Fruit fly (Drosophila melanogaster): ENCODE results near the gene Pde9.

dm6 chrX:12801357-12801756 lies 95.8 kb downstream of the Pde9 start, which contains the start of gene Nep6:
- TF ChIP-seq CG8478 (optimal IDR thresholded peaks at IDR 0.05) (no peak), EcR (GFP tag; optimal IDR thresholded peaks at IDR 0.05) (no peak), usp (GFP tag; optimal IDR thresholded peaks at IDR 0.05) (no peak), psq (optimal IDR thresholded peaks at IDR 0.05) (no peak), pan (optimal IDR thresholded peaks at IDR 0.05) (no peak), Dll (optimal IDR thresholded peaks at IDR 0.05) (no peak)
